Worm (Caenorhabditis elegans) whole organism, late embryonic: Measurements from ENCODE around the gene F31D5.7.

Experiments
- C08G9.2 ChIP-seq: sonication (generic microtip); optimal IDR thresholded peaks from 2 replicates; lab custom pipeline; 2016; ENCODE audit warnings: mild to moderate bottlenecking, missing genetic modification characterization, moderate library complexity, missing compliant biosample characterization
- C38D4.7 ChIP-seq: fragments of 200-800 bp; sonication (Bioruptor generic); optimal IDR thresholded peaks from 2 replicates; lab custom pipeline; 2018; ENCODE audit warnings: mild to moderate bottlenecking, missing genetic modification characterization, moderate library complexity, missing compliant biosample characterization
- F13H6.1 ChIP-seq: sonication (generic microtip); optimal IDR thresholded peaks from 2 replicates; lab custom pipeline; 2016; ENCODE audit warnings: missing genetic modification characterization, missing compliant biosample characterization
- K02D7.2 ChIP-seq: sonication (generic microtip); optimal IDR thresholded peaks from 2 replicates; lab custom pipeline; 2017; ENCODE audit warnings: mild to moderate bottlenecking, missing genetic modification characterization, missing compliant biosample characterization
- T23F11.4 ChIP-seq: fragments of 200-800 bp; sonication (Bioruptor generic); optimal IDR thresholded peaks from 2 replicates; lab custom pipeline; 2018; ENCODE audit warnings: mild to moderate bottlenecking, missing genetic modification characterization, missing compliant biosample characterization
- ahr-1 ChIP-seq: sonication (generic microtip); optimal IDR thresholded peaks from 2 replicates; lab custom pipeline; 2016; ENCODE audit warnings: missing genetic modification characterization, missing compliant biosample characterization
- ama-1 ChIP-seq: fragments of 150-350 bp; optimal IDR thresholded peaks from 2 replicates; lab custom pipeline; 2014
- ceh-14 ChIP-seq: sonication (generic microtip); optimal IDR thresholded peaks from 2 replicates; lab custom pipeline; 2016; ENCODE audit warnings: missing genotype, missing genetic modification characterization, missing compliant biosample characterization
- ceh-18 ChIP-seq: sonication (generic microtip); optimal IDR thresholded peaks from 2 replicates; lab custom pipeline; 2016; ENCODE audit warnings: missing genetic modification characterization, missing compliant biosample characterization
- ceh-2 ChIP-seq: sonication (generic microtip); optimal IDR thresholded peaks from 2 replicates; lab custom pipeline; 2016; ENCODE audit warnings: missing genotype, missing genetic modification characterization, missing compliant biosample characterization
- ceh-24 ChIP-seq: sonication (generic microtip); optimal IDR thresholded peaks from 2 replicates; lab custom pipeline; 2016; ENCODE audit warnings: mild to moderate bottlenecking, missing genetic modification characterization, missing compliant biosample characterization
- ceh-30 ChIP-seq: fragments of 150-350 bp; optimal IDR thresholded peaks from 2 replicates; lab custom pipeline; 2014; ENCODE audit warnings: missing biosample characterization, missing genetic modification characterization
- ceh-31 ChIP-seq: sonication (generic microtip); optimal IDR thresholded peaks from 2 replicates; lab custom pipeline; 2016; ENCODE audit warnings: missing genetic modification characterization, missing compliant biosample characterization
- ceh-34 ChIP-seq: sonication (generic microtip); optimal IDR thresholded peaks from 2 replicates; lab custom pipeline; 2016; ENCODE audit warnings: mild to moderate bottlenecking, missing genetic modification characterization, missing compliant biosample characterization
- ceh-48 ChIP-seq: sonication (generic microtip); optimal IDR thresholded peaks from 2 replicates; lab custom pipeline; 2016; ENCODE audit warnings: missing genetic modification characterization, inconsistent platforms, missing compliant biosample characterization
- ceh-9 ChIP-seq: sonication (generic microtip); optimal IDR thresholded peaks from 2 replicates; lab custom pipeline; 2016; ENCODE audit warnings: mild to moderate bottlenecking, missing genetic modification characterization, inconsistent platforms, missing compliant biosample characterization
- che-1 ChIP-seq: sonication (generic microtip); optimal IDR thresholded peaks from 2 replicates; lab custom pipeline; 2016; ENCODE audit warnings: mild to moderate bottlenecking, missing genetic modification characterization, missing compliant biosample characterization
- dmd-4 ChIP-seq: sonication (generic microtip); optimal IDR thresholded peaks from 2 replicates; lab custom pipeline; 2016; ENCODE audit warnings: borderline replicate concordance, missing genetic modification characterization, missing compliant biosample characterization
- elt-2 ChIP-seq: sonication (generic microtip); optimal IDR thresholded peaks from 2 replicates; lab custom pipeline; 2016; ENCODE audit warnings: missing genetic modification reagents, missing genetic modification characterization, missing compliant biosample characterization
- elt-4 ChIP-seq: sonication (generic microtip); optimal IDR thresholded peaks from 2 replicates; lab custom pipeline; 2016; ENCODE audit warnings: missing genetic modification characterization, missing compliant biosample characterization
- ets-4 ChIP-seq: sonication (generic microtip); optimal IDR thresholded peaks from 2 replicates; lab custom pipeline; 2016; ENCODE audit warnings: missing genetic modification characterization, missing compliant biosample characterization
- eyg-1 ChIP-seq: sonication (generic microtip); optimal IDR thresholded peaks from 2 replicates; lab custom pipeline; 2016; ENCODE audit warnings: missing genotype, missing genetic modification characterization, missing compliant biosample characterization
- fkh-6 ChIP-seq: sonication (generic microtip); optimal IDR thresholded peaks from 2 replicates; lab custom pipeline; 2016; ENCODE audit warnings: missing genetic modification characterization, missing compliant biosample characterization
- hlh-13 ChIP-seq: fragments of 200-800 bp; sonication (Bioruptor generic); optimal IDR thresholded peaks from 2 replicates; lab custom pipeline; 2018; ENCODE audit warnings: mild to moderate bottlenecking, missing genetic modification characterization, missing compliant biosample characterization
- hlh-30 ChIP-seq: sonication (generic microtip); optimal IDR thresholded peaks from 2 replicates; lab custom pipeline; 2017; ENCODE audit warnings: antibody characterized with exemption, missing genetic modification characterization, missing compliant biosample characterization; ENCODE audit not compliant: insufficient read depth
- hlh-8 ChIP-seq: sonication (generic microtip); optimal IDR thresholded peaks from 2 replicates; lab custom pipeline; 2016; ENCODE audit warnings: missing genotype, missing genetic modification characterization, missing compliant biosample characterization
- lim-6 ChIP-seq: sonication (generic microtip); optimal IDR thresholded peaks from 2 replicates; lab custom pipeline; 2016; ENCODE audit warnings: missing genetic modification characterization, missing compliant biosample characterization
- lin-11 ChIP-seq: fragments of 200-800 bp; sonication (Bioruptor generic); optimal IDR thresholded peaks from 2 replicates; lab custom pipeline; 2018; ENCODE audit warnings: mild to moderate bottlenecking, missing genetic modification characterization, missing compliant biosample characterization
- mec-3 ChIP-seq: sonication (generic microtip); optimal IDR thresholded peaks from 2 replicates; lab custom pipeline; 2016; ENCODE audit warnings: borderline replicate concordance, missing genetic modification characterization, missing compliant biosample characterization
- nhr-11 ChIP-seq: fragments of 150-350 bp; optimal IDR thresholded peaks from 2 replicates; lab custom pipeline; 2014; ENCODE audit warnings: missing biosample characterization, missing genetic modification characterization
- nhr-232 ChIP-seq: sonication (generic microtip); optimal IDR thresholded peaks from 2 replicates; lab custom pipeline; 2016; ENCODE audit warnings: missing genetic modification characterization, missing compliant biosample characterization
- npax-4 ChIP-seq: sonication (generic microtip); optimal IDR thresholded peaks from 2 replicates; lab custom pipeline; 2016; ENCODE audit warnings: missing genetic modification characterization, missing compliant biosample characterization
- pat-9 ChIP-seq: fragments of 200-800 bp; sonication (Bioruptor generic); optimal IDR thresholded peaks from 2 replicates; lab custom pipeline; 2018; ENCODE audit warnings: mild to moderate bottlenecking, missing genetic modification characterization, moderate library complexity, missing compliant biosample characterization
- pax-1 ChIP-seq: fragments of 150-350 bp; optimal IDR thresholded peaks from 2 replicates; lab custom pipeline; 2014; ENCODE audit warnings: missing biosample characterization, missing genetic modification characterization
- pha-2 ChIP-seq: sonication (generic microtip); optimal IDR thresholded peaks from 2 replicates; lab custom pipeline; 2017; ENCODE audit warnings: mild to moderate bottlenecking, missing genetic modification characterization, missing compliant biosample characterization
- pqm-1 ChIP-seq: sonication (generic microtip); optimal IDR thresholded peaks from 2 replicates; lab custom pipeline; 2016; ENCODE audit warnings: missing genetic modification characterization, missing compliant biosample characterization
- rnt-1 ChIP-seq: sonication (generic microtip); optimal IDR thresholded peaks from 2 replicates; lab custom pipeline; 2016; ENCODE audit warnings: missing genetic modification characterization, missing compliant biosample characterization
- sox-2 ChIP-seq: fragments of 200-800 bp; sonication (Bioruptor generic); IDR thresholded peaks from 2 replicates; pipeline ENCODE4 v1.3.6; 2022; ENCODE audit warnings: missing genetic modification reagents, missing genetic modification characterization, missing compliant biosample characterization
- sox-4 ChIP-seq: sonication (generic microtip); optimal IDR thresholded peaks from 2 replicates; lab custom pipeline; 2017; ENCODE audit warnings: mild to moderate bottlenecking, missing genetic modification characterization, inconsistent platforms, missing compliant biosample characterization
- tbx-2 ChIP-seq: sonication (generic microtip); optimal IDR thresholded peaks from 2 replicates; lab custom pipeline; 2016; ENCODE audit warnings: missing genetic modification characterization, missing compliant biosample characterization
- tbx-7 ChIP-seq: sonication (generic microtip); optimal IDR thresholded peaks from 2 replicates; lab custom pipeline; 2016; ENCODE audit warnings: missing genotype, missing genetic modification characterization, missing compliant biosample characterization
- ttx-3 ChIP-seq: sonication (generic microtip); optimal IDR thresholded peaks from 2 replicates; lab custom pipeline; 2016; ENCODE audit warnings: missing genetic modification reagents, missing genetic modification characterization, missing compliant biosample characterization
- unc-86 ChIP-seq: sonication (generic microtip); optimal IDR thresholded peaks from 2 replicates; lab custom pipeline; 2016; ENCODE audit warnings: missing genetic modification characterization, missing compliant biosample characterization
- zip-5 ChIP-seq: sonication (generic microtip); optimal IDR thresholded peaks from 2 replicates; lab custom pipeline; 2016; ENCODE audit warnings: missing genetic modification characterization, missing compliant biosample characterization
- ztf-16 ChIP-seq: sonication (generic microtip); optimal IDR thresholded peaks from 2 replicates; lab custom pipeline; 2017; ENCODE audit warnings: missing genetic modification characterization, missing compliant biosample characterization

The F31D5.7 gene

ce11 chrII:4237701-4238214 lies 26.5 kb downstream of the F31D5.7 start, which contains the start of the genes fbxc-44 and C16A11.2 (continued):
- TF ChIP-seq K02D7.2 (tag; lab: Kevin White, UChicago), result peak; percentile 56
- TF ChIP-seq lim-6 (tag; lab: Kevin White, UChicago), result peak; percentile 17
- peak; percentile 37 for TF ChIP-seq ceh-24 (tag; lab: Kevin White, UChicago)
- TF ChIP-seq ttx-3 (tag; lab: Kevin White, UChicago), result peak; percentile 83
- peak; percentile 54 for TF ChIP-seq lin-11
- no peak for TF ChIP-seq elt-4 (tag; lab: Kevin White, UChicago)
- peak; percentile 54 for TF ChIP-seq pat-9 (tag; lab: Kevin White, UChicago)
- TF ChIP-seq pqm-1 (tag; lab: Kevin White, UChicago), result no peak
- peak; percentile 100 for TF ChIP-seq elt-2 (tag; lab: Kevin White, UChicago)
- TF ChIP-seq ahr-1 (tag; lab: Kevin White, UChicago), result peak; percentile 48
- TF ChIP-seq hlh-13 (GFP tag; lab: Kevin White, UChicago), result no peak
- no peak for TF ChIP-seq hlh-30
- no peak for TF ChIP-seq ets-4 (tag; lab: Kevin White, UChicago)
- TF ChIP-seq che-1, result peak; percentile 77
- peak; percentile 66 for TF ChIP-seq ceh-34 (tag; lab: Kevin White, UChicago)
- TF ChIP-seq ceh-31 (tag; lab: Kevin White, UChicago), result peak; percentile 73
- peak; percentile 37 for TF ChIP-seq npax-4 (tag; lab: Kevin White, UChicago)
- TF ChIP-seq F13H6.1 (tag; lab: Kevin White, UChicago), result peak; percentile 43
- TF ChIP-seq tbx-2 (tag; lab: Kevin White, UChicago), result peak; percentile 79
- TF ChIP-seq nhr-11 (tag; lab: Kevin White, UChicago), result no peak
- peak; percentile 59 for TF ChIP-seq ceh-2 (tag; lab: Kevin White, UChicago)
- TF ChIP-seq C38D4.7, result peak; percentile 57
- no peak for TF ChIP-seq sox-2 (GFP tag; lab: Robert Waterston, UW)
- TF ChIP-seq C08G9.2 (tag; lab: Kevin White, UChicago), result peak; percentile 35
- peak; percentile 5 for TF ChIP-seq ceh-18 (tag; lab: Kevin White, UChicago)
- TF ChIP-seq hlh-8 (tag; lab: Kevin White, UChicago), result peak; percentile 67
- peak; percentile 39 for TF ChIP-seq rnt-1 (tag; lab: Kevin White, UChicago)
- peak; percentile 62 for TF ChIP-seq zip-5 (tag; lab: Kevin White, UChicago)
- no peak for TF ChIP-seq ceh-9 (tag; lab: Kevin White, UChicago)
- peak; percentile 75 for TF ChIP-seq ceh-14
- TF ChIP-seq dmd-4 (tag; lab: Kevin White, UChicago), result peak; percentile 42
- TF ChIP-seq ceh-48 (tag; lab: Kevin White, UChicago), result peak; percentile 51
- peak; percentile 41 for TF ChIP-seq unc-86
- peak; percentile 23 for TF ChIP-seq T23F11.4 (GFP tag; lab: Kevin White, UChicago)
- TF ChIP-seq ztf-16 (tag; lab: Kevin White, UChicago), result peak; percentile 62
- TF ChIP-seq pha-2, result peak; percentile 61
- peak; percentile 48 for TF ChIP-seq eyg-1
- TF ChIP-seq tbx-7 (tag; lab: Kevin White, UChicago), result peak; percentile 28
- TF ChIP-seq ama-1, result no peak
- peak; percentile 52 for TF ChIP-seq nhr-232
- TF ChIP-seq fkh-6 (tag; lab: Kevin White, UChicago), result peak; percentile 60
- no peak for TF ChIP-seq pax-1
- no peak for TF ChIP-seq ceh-30 (tag; lab: Kevin White, UChicago)
- TF ChIP-seq sox-4, result peak; percentile 74
- no peak for TF ChIP-seq mec-3 (tag; lab: Kevin White, UChicago)
